Worm (Caenorhabditis elegans): ENCODE results near the gene nhr-249.

- TF ChIP-seq flt-1 (GFP tag; IDR thresholded peaks at IDR 0.05) (no peak), med-1 (GFP tag; optimal IDR thresholded peaks at IDR 0.05; ENCODE audit: insufficient read depth) (no peak), T22C8.4 (GFP tag; IDR thresholded peaks at IDR 0.05) (no peak), ztf-29 (GFP tag; IDR thresholded peaks at IDR 0.05) (no peak), ref-1 (GFP tag; conservative IDR thresholded peaks at IDR 0.05) (no peak), klf-2 (GFP tag; conservative IDR thresholded peaks at IDR 0.05) (no peak)
Measured at ce11 chrIV:6977089-6977558, 4.8 kb upstream of the nhr-249 start, which contains the start of the genes pgl-1 and him-3.

All from whole organism, midembryonic.